Worm (Caenorhabditis elegans) whole organism, late embryonic: Measurements from ENCODE around the gene C04F6.9.

Source experiments
- ahr-1 ChIP-seq: sonication (generic microtip); optimal IDR thresholded peaks from 2 replicates; lab custom pipeline; 2016; ENCODE audit warnings: missing genetic modification characterization, missing compliant biosample characterization
- ceh-14 ChIP-seq: sonication (generic microtip); optimal IDR thresholded peaks from 2 replicates; lab custom pipeline; 2016; ENCODE audit warnings: missing genotype, missing genetic modification characterization, missing compliant biosample characterization
- ceh-18 ChIP-seq: sonication (generic microtip); optimal IDR thresholded peaks from 2 replicates; lab custom pipeline; 2016; ENCODE audit warnings: missing genetic modification characterization, missing compliant biosample characterization
- ceh-19 ChIP-seq: fragments of 200-800 bp; sonication (Bioruptor generic); optimal IDR thresholded peaks from 2 replicates; lab custom pipeline; 2018; ENCODE audit warnings: mild to moderate bottlenecking, missing genetic modification characterization, missing compliant biosample characterization
- ceh-24 ChIP-seq: sonication (generic microtip); optimal IDR thresholded peaks from 2 replicates; lab custom pipeline; 2016; ENCODE audit warnings: mild to moderate bottlenecking, missing genetic modification characterization, missing compliant biosample characterization
- ceh-30 ChIP-seq: fragments of 150-350 bp; optimal IDR thresholded peaks from 2 replicates; lab custom pipeline; 2014; ENCODE audit warnings: missing biosample characterization, missing genetic modification characterization
- ceh-31 ChIP-seq: sonication (generic microtip); optimal IDR thresholded peaks from 2 replicates; lab custom pipeline; 2016; ENCODE audit warnings: missing genetic modification characterization, missing compliant biosample characterization
- ceh-34 ChIP-seq: sonication (generic microtip); optimal IDR thresholded peaks from 2 replicates; lab custom pipeline; 2016; ENCODE audit warnings: mild to moderate bottlenecking, missing genetic modification characterization, missing compliant biosample characterization
- ceh-45 ChIP-seq: fragments of 200-800 bp; sonication (Bioruptor generic); IDR thresholded peaks from 2 replicates; pipeline ENCODE4 v1.3.6; 2022; ENCODE audit warnings: missing genetic modification reagents, missing genetic modification characterization, missing compliant biosample characterization
- ceh-48 ChIP-seq: sonication (generic microtip); optimal IDR thresholded peaks from 2 replicates; lab custom pipeline; 2016; ENCODE audit warnings: missing genetic modification characterization, inconsistent platforms, missing compliant biosample characterization
- che-1 ChIP-seq: sonication (generic microtip); optimal IDR thresholded peaks from 2 replicates; lab custom pipeline; 2016; ENCODE audit warnings: mild to moderate bottlenecking, missing genetic modification characterization, missing compliant biosample characterization
- dmd-4 ChIP-seq: sonication (generic microtip); optimal IDR thresholded peaks from 2 replicates; lab custom pipeline; 2016; ENCODE audit warnings: borderline replicate concordance, missing genetic modification characterization, missing compliant biosample characterization
- dve-1 ChIP-seq: sonication (generic microtip); optimal IDR thresholded peaks from 2 replicates; lab custom pipeline; 2017; ENCODE audit warnings: antibody characterized with exemption, mild to moderate bottlenecking, missing genetic modification characterization, missing compliant biosample characterization
- elt-4 ChIP-seq: sonication (generic microtip); optimal IDR thresholded peaks from 2 replicates; lab custom pipeline; 2016; ENCODE audit warnings: missing genetic modification characterization, missing compliant biosample characterization
- ets-4 ChIP-seq: sonication (generic microtip); optimal IDR thresholded peaks from 2 replicates; lab custom pipeline; 2016; ENCODE audit warnings: missing genetic modification characterization, missing compliant biosample characterization
- fkh-10 ChIP-seq: fragments of 150-350 bp; optimal IDR thresholded peaks from 2 replicates; lab custom pipeline; 2014; ENCODE audit warnings: missing biosample characterization, missing genetic modification reagents, missing genetic modification characterization
- gmeb-2 ChIP-seq: sonication (generic microtip); optimal IDR thresholded peaks from 2 replicates; lab custom pipeline; 2016; ENCODE audit warnings: missing genetic modification characterization, inconsistent platforms, missing compliant biosample characterization
- hlh-6 ChIP-seq: sonication (generic microtip); optimal IDR thresholded peaks from 2 replicates; lab custom pipeline; 2016; ENCODE audit warnings: missing genotype, missing genetic modification characterization, missing compliant biosample characterization
- lim-6 ChIP-seq: sonication (generic microtip); optimal IDR thresholded peaks from 2 replicates; lab custom pipeline; 2016; ENCODE audit warnings: missing genetic modification characterization, missing compliant biosample characterization
- lin-11 ChIP-seq: fragments of 200-800 bp; sonication (Bioruptor generic); optimal IDR thresholded peaks from 2 replicates; lab custom pipeline; 2018; ENCODE audit warnings: mild to moderate bottlenecking, missing genetic modification characterization, missing compliant biosample characterization
- nfya-1 ChIP-seq: sonication (generic microtip); optimal IDR thresholded peaks from 2 replicates; lab custom pipeline; 2017; ENCODE audit warnings: missing genetic modification characterization, mild to moderate bottlenecking, missing compliant biosample characterization, antibody characterized with exemption, moderate library complexity
- nhr-11 ChIP-seq: fragments of 150-350 bp; optimal IDR thresholded peaks from 2 replicates; lab custom pipeline; 2014; ENCODE audit warnings: missing biosample characterization, missing genetic modification characterization
- nhr-232 ChIP-seq: sonication (generic microtip); optimal IDR thresholded peaks from 2 replicates; lab custom pipeline; 2016; ENCODE audit warnings: missing genetic modification characterization, missing compliant biosample characterization
- odd-2 ChIP-seq: sonication (generic microtip); optimal IDR thresholded peaks from 2 replicates; lab custom pipeline; 2017; ENCODE audit warnings: antibody characterized with exemption, mild to moderate bottlenecking, missing genetic modification characterization, missing compliant biosample characterization
- pat-9 ChIP-seq: fragments of 200-800 bp; sonication (Bioruptor generic); optimal IDR thresholded peaks from 2 replicates; lab custom pipeline; 2018; ENCODE audit warnings: mild to moderate bottlenecking, missing genetic modification characterization, moderate library complexity, missing compliant biosample characterization
- pha-2 ChIP-seq: sonication (generic microtip); optimal IDR thresholded peaks from 2 replicates; lab custom pipeline; 2017; ENCODE audit warnings: mild to moderate bottlenecking, missing genetic modification characterization, missing compliant biosample characterization
- pha-4 ChIP-seq: fragments of 150-350 bp; optimal IDR thresholded peaks from 2 replicates; lab custom pipeline; 2018; ENCODE audit warnings: missing biosample characterization, missing genetic modification reagents, missing genetic modification characterization
- pqm-1 ChIP-seq: sonication (generic microtip); optimal IDR thresholded peaks from 2 replicates; lab custom pipeline; 2016; ENCODE audit warnings: missing genetic modification characterization, missing compliant biosample characterization
- rnt-1 ChIP-seq: sonication (generic microtip); optimal IDR thresholded peaks from 2 replicates; lab custom pipeline; 2016; ENCODE audit warnings: missing genetic modification characterization, missing compliant biosample characterization
- sdc-2 ChIP-seq: sonication (generic microtip); optimal IDR thresholded peaks from 2 replicates; lab custom pipeline; 2016; ENCODE audit warnings: missing genotype, missing genetic modification characterization, missing compliant biosample characterization
- syd-9 ChIP-seq: sonication (generic microtip); optimal IDR thresholded peaks from 2 replicates; lab custom pipeline; 2016; ENCODE audit warnings: mild to moderate bottlenecking, missing genetic modification characterization, moderate library complexity, missing compliant biosample characterization
- tbx-2 ChIP-seq: sonication (generic microtip); optimal IDR thresholded peaks from 2 replicates; lab custom pipeline; 2016; ENCODE audit warnings: missing genetic modification characterization, missing compliant biosample characterization
- tbx-7 ChIP-seq: sonication (generic microtip); optimal IDR thresholded peaks from 2 replicates; lab custom pipeline; 2016; ENCODE audit warnings: missing genotype, missing genetic modification characterization, missing compliant biosample characterization
- ttx-3 ChIP-seq: sonication (generic microtip); optimal IDR thresholded peaks from 2 replicates; lab custom pipeline; 2016; ENCODE audit warnings: missing genetic modification reagents, missing genetic modification characterization, missing compliant biosample characterization
- unc-42 ChIP-seq: sonication (generic microtip); optimal IDR thresholded peaks from 2 replicates; lab custom pipeline; 2016; ENCODE audit warnings: missing genotype, missing genetic modification characterization, missing compliant biosample characterization
- unc-86 ChIP-seq: sonication (generic microtip); optimal IDR thresholded peaks from 2 replicates; lab custom pipeline; 2016; ENCODE audit warnings: missing genetic modification characterization, missing compliant biosample characterization
- zip-5 ChIP-seq: sonication (generic microtip); optimal IDR thresholded peaks from 2 replicates; lab custom pipeline; 2016; ENCODE audit warnings: missing genetic modification characterization, missing compliant biosample characterization

Gene C04F6.9

ce11 chrX:3380167-3380566 lies 21.6 kb upstream of the C04F6.9 start, which contains the start of gene ZK563.7:
ZK563.7 (plus strand) TSS chrX:3380467.
- TF ChIP-seq ceh-45 (no peak), ceh-30 (tag; lab: Kevin White, UChicago) (no peak), tbx-7 (tag; lab: Kevin White, UChicago) (no peak), ceh-31 (tag; lab: Kevin White, UChicago) (no peak), dmd-4 (tag; lab: Kevin White, UChicago) (no peak), tbx-2 (no peak), ceh-19 (GFP tag; lab: Kevin White, UChicago) (no peak), nfya-1 (tag; lab: Kevin White, UChicago) (no peak), unc-86 (tag; lab: Kevin White, UChicago) (no peak)

DNA sequence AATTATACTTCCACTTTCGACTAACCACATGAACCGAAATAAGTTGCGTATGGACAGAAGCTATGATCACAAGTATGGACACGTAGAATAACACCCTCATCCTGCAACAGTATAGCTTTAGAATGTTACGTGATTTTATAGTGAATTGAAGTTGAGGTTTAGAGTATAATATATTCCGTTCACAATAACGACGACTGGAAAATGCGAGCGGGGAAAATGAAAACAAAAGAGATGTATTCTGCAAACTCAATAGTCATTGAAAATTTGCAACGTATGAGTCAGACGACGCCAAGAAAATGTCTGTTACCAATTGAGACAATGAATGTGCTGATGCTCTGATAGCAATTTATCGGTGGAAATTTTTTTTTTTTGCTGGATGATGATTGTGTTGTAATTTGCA lies 16.4 kb upstream of the C04F6.9 start, which contains the start of gene acp-1:
Gene acp-1 (minus strand): TSS at position 101 of the 400 bp plus-strand sequence.
- TF ChIP-seq gmeb-2 (tag; lab: Kevin White, UChicago): no peak

DNA sequence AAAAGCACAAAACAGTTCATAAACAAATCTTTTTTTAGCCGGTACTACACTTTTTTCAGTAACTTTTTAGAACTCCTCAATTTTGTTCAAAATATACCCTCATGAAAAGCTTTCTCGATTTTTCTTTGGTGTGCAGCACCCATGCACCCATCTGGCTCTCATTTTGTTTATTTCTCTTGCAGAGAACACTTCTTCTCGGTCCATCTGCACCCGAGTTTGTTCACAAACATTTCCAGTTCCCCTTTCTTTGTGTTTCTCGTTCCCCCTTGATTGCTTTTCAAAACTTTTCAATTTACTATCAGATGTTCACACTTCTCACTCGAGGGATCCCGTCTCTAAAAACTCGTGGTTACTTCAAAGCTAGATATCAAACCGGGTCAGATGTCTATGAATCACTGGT lies 8.2 kb upstream of the C04F6.9 start, which contains the start of gene slcf-2:
Gene slcf-2 (plus strand): TSS at position 301 of the 400 bp plus-strand sequence.
- TF ChIP-seq sdc-2 (tag; lab: Kevin White, UChicago): no peak
- no peak for TF ChIP-seq ceh-18 (tag; lab: Kevin White, UChicago)
- TF ChIP-seq tbx-7 (tag; lab: Kevin White, UChicago): no peak
- no peak for TF ChIP-seq nhr-232 (tag; lab: Kevin White, UChicago)
- TF ChIP-seq hlh-6: no peak
- no peak for TF ChIP-seq zip-5
- TF ChIP-seq pat-9: no peak
- no peak for TF ChIP-seq ahr-1 (tag; lab: Kevin White, UChicago)
- TF ChIP-seq nhr-11 (tag; lab: Kevin White, UChicago): no peak
- TF ChIP-seq dve-1: no peak
- no peak for TF ChIP-seq elt-4 (tag; lab: Kevin White, UChicago)
- TF ChIP-seq ceh-45: no peak
- TF ChIP-seq rnt-1 (tag; lab: Kevin White, UChicago): no peak
- no peak for TF ChIP-seq ets-4 (tag; lab: Kevin White, UChicago)
- TF ChIP-seq nfya-1 (tag; lab: Kevin White, UChicago): no peak

- TF ChIP-seq dve-1: no peak
- no peak for TF ChIP-seq lin-11
- no peak for TF ChIP-seq syd-9 (tag; lab: Kevin White, UChicago)
- TF ChIP-seq ceh-24 (tag; lab: Kevin White, UChicago): no peak
- no peak for TF ChIP-seq pat-9
- no peak for TF ChIP-seq ceh-45
- no peak for TF ChIP-seq ceh-14 (tag; lab: Kevin White, UChicago)
- no peak for TF ChIP-seq ceh-48 (tag; lab: Kevin White, UChicago)
- no peak for TF ChIP-seq fkh-10 (GFP tag; lab: Kevin White, UChicago)
- TF ChIP-seq pqm-1: no peak
- no peak for TF ChIP-seq che-1 (tag; lab: Kevin White, UChicago)
- no peak for TF ChIP-seq unc-42 (tag; lab: Kevin White, UChicago)
- no peak for TF ChIP-seq ceh-19 (GFP tag; lab: Kevin White, UChicago)
- no peak for TF ChIP-seq gmeb-2 (tag; lab: Kevin White, UChicago)
- TF ChIP-seq ttx-3 (tag; lab: Kevin White, UChicago): no peak
- no peak for TF ChIP-seq ceh-34 (tag; lab: Kevin White, UChicago)
- no peak for TF ChIP-seq pha-2 (tag; lab: Kevin White, UChicago)
- no peak for TF ChIP-seq lim-6 (tag; lab: Kevin White, UChicago)
- TF ChIP-seq pha-4 (tag; lab: Kevin White, UChicago): no peak
- TF ChIP-seq odd-2 (tag; lab: Kevin White, UChicago): no peak
Observed at ce11 chrX:3396735-3397134, 5.1 kb upstream of the C04F6.9 start.
